Fruit fly (Drosophila melanogaster) S2 (cell line): ENCODE results near the gene mfr.

Source experiments
- CG8478 ChIP-seq: fragments of >200 bp; optimal IDR thresholded peaks from 2 replicates; lab custom pipeline; 2018
- CTCF ChIP-seq, 2 experiments: fragments of >200 bp; optimal IDR thresholded peaks; 2 replicates each; lab custom pipeline; 2018

- TF ChIP-seq CTCF (optimal IDR thresholded peaks at IDR 0.05; lab: Kevin White, UChicago) (no peak), CG8478 (lab: Kevin White, UChicago) (no peak)
Measured at dm6 chr3L:8859936-8860335, 52.5 kb downstream of the mfr start.
